Worm (Caenorhabditis elegans) whole organism, young adult: ENCODE data around the gene C44E12.1.

Experiments
- B0019.2 ChIP-seq: fragments of 200-800 bp; sonication (Bioruptor generic); conservative IDR thresholded peaks from 2 replicates; pipeline ENCODE4 v1.3.6; 2022; ENCODE audit warnings: missing genetic modification reagents, missing genetic modification characterization, missing compliant biosample characterization
- B0261.1 ChIP-seq: sonication (generic microtip); optimal IDR thresholded peaks from 2 replicates; lab custom pipeline; 2016; ENCODE audit warnings: mild to moderate bottlenecking, missing genetic modification characterization, moderate library complexity, missing compliant biosample characterization
- F10E7.11 ChIP-seq: sonication (generic microtip); optimal IDR thresholded peaks from 2 replicates; lab custom pipeline; 2017; ENCODE audit warnings: mild to moderate bottlenecking, missing genetic modification characterization, moderate library complexity, missing compliant biosample characterization
- F33H1.4 ChIP-seq: fragments of 200-800 bp; sonication (Bioruptor generic); IDR thresholded peaks from 2 replicates; pipeline ENCODE4 v1.3.6; 2022; ENCODE audit warnings: missing genetic modification reagents, missing genetic modification characterization, missing compliant biosample characterization
- F55B11.4 ChIP-seq: sonication (generic microtip); optimal IDR thresholded peaks from 2 replicates; lab custom pipeline; 2016; ENCODE audit warnings: missing compliant biosample characterization, missing genetic modification characterization, borderline replicate concordance; ENCODE audit not compliant: insufficient read depth
- Y79H2A.3 ChIP-seq: fragments of 200-800 bp; sonication (Bioruptor generic); conservative IDR thresholded peaks from 2 replicates; pipeline ENCODE4 v1.3.6; 2022; ENCODE audit warnings: missing genetic modification reagents, missing genetic modification characterization, missing compliant biosample characterization
- akir-1 ChIP-seq: fragments of 200-800 bp; sonication (Bioruptor generic); optimal IDR thresholded peaks from 2 replicates; lab custom pipeline; 2018; ENCODE audit warnings: mild to moderate bottlenecking, missing genetic modification characterization, moderate library complexity, missing compliant biosample characterization
- attf-5 ChIP-seq: fragments of 200-800 bp; sonication (Bioruptor generic); optimal IDR thresholded peaks from 2 replicates; lab custom pipeline; 2018; ENCODE audit warnings: mild to moderate bottlenecking, missing genetic modification characterization, missing compliant biosample characterization
- chd-7 ChIP-seq: sonication (generic microtip); optimal IDR thresholded peaks from 2 replicates; lab custom pipeline; 2016; ENCODE audit warnings: mild to moderate bottlenecking, missing genetic modification characterization, moderate library complexity, missing compliant biosample characterization
- egl-18 ChIP-seq: fragments of 200-800 bp; sonication (Bioruptor generic); IDR thresholded peaks from 2 replicates; pipeline ENCODE4 v1.3.6; 2022; ENCODE audit warnings: missing genetic modification reagents, missing genetic modification characterization, missing compliant biosample characterization
- fkh-3 ChIP-seq: sonication (generic microtip); optimal IDR thresholded peaks from 2 replicates; lab custom pipeline; 2016; ENCODE audit warnings: mild to moderate bottlenecking, missing genetic modification characterization, missing compliant biosample characterization
- hlh-12 ChIP-seq: sonication (generic microtip); optimal IDR thresholded peaks from 2 replicates; lab custom pipeline; 2016; ENCODE audit warnings: missing genetic modification characterization, missing compliant biosample characterization
- lin-26 ChIP-seq: fragments of 200-800 bp; sonication (Bioruptor generic); IDR thresholded peaks from 2 replicates; pipeline ENCODE4 v1.3.6; 2022; ENCODE audit warnings: missing genetic modification reagents, missing genetic modification characterization, missing compliant biosample characterization
- lsl-1 ChIP-seq: fragments of 200-800 bp; sonication (Bioruptor generic); optimal IDR thresholded peaks from 2 replicates; lab custom pipeline; 2018; ENCODE audit warnings: mild to moderate bottlenecking, missing genetic modification characterization, moderate library complexity, missing compliant biosample characterization
- lsy-27 ChIP-seq: sonication (generic microtip); optimal IDR thresholded peaks from 2 replicates; lab custom pipeline; 2017; ENCODE audit warnings: missing genetic modification characterization, mild to moderate bottlenecking, missing compliant biosample characterization, antibody characterized with exemption, missing genotype, borderline replicate concordance; ENCODE audit not compliant: insufficient read depth
- madf-10 ChIP-seq: sonication (generic microtip); optimal IDR thresholded peaks from 2 replicates; lab custom pipeline; 2016; ENCODE audit warnings: mild to moderate bottlenecking, missing genetic modification characterization, missing compliant biosample characterization
- madf-6 ChIP-seq: fragments of 200-800 bp; sonication (Bioruptor generic); IDR thresholded peaks from 2 replicates; pipeline ENCODE4 v1.3.6; 2022; ENCODE audit warnings: missing genetic modification reagents, missing genetic modification characterization, missing compliant biosample characterization
- nfya-2 ChIP-seq: fragments of 200-800 bp; sonication (Bioruptor generic); IDR thresholded peaks from 2 replicates; pipeline ENCODE4 v1.3.6; 2022; ENCODE audit warnings: missing genetic modification reagents, missing genetic modification characterization, missing compliant biosample characterization
- nhr-27 ChIP-seq: fragments of 200-800 bp; sonication (Bioruptor generic); optimal IDR thresholded peaks from 2 replicates; lab custom pipeline; 2018; ENCODE audit warnings: mild to moderate bottlenecking, missing genetic modification characterization, moderate library complexity, missing compliant biosample characterization
- nhr-80 ChIP-seq: sonication (generic microtip); optimal IDR thresholded peaks from 2 replicates; lab custom pipeline; 2016; ENCODE audit warnings: missing genetic modification characterization, missing compliant biosample characterization
- sdz-38 ChIP-seq: sonication (generic microtip); optimal IDR thresholded peaks from 2 replicates; lab custom pipeline; 2016; ENCODE audit warnings: missing genotype, missing genetic modification characterization, missing compliant biosample characterization
- snpc-3.4 ChIP-seq: sonication (generic microtip); optimal IDR thresholded peaks from 2 replicates; lab custom pipeline; 2017; ENCODE audit warnings: missing genetic modification characterization, mild to moderate bottlenecking, missing compliant biosample characterization, antibody characterized with exemption, moderate library complexity, missing genotype, missing genetic modification reagents
- sptf-2 ChIP-seq: fragments of 200-800 bp; sonication (Bioruptor generic); optimal IDR thresholded peaks from 2 replicates; lab custom pipeline; 2018; ENCODE audit warnings: mild to moderate bottlenecking, missing genetic modification characterization, missing compliant biosample characterization
- tlf-1 ChIP-seq: fragments of 200-800 bp; sonication (Bioruptor generic); optimal IDR thresholded peaks from 2 replicates; lab custom pipeline; 2018; ENCODE audit warnings: mild to moderate bottlenecking, missing genetic modification characterization, missing compliant biosample characterization
- zfh-2 ChIP-seq: fragments of 200-800 bp; sonication (Bioruptor generic); conservative IDR thresholded peaks from 2 replicates; pipeline ENCODE4 v1.3.6; 2022; ENCODE audit warnings: missing genetic modification reagents, missing genetic modification characterization, missing compliant biosample characterization
- ztf-26 ChIP-seq: sonication (generic microtip); optimal IDR thresholded peaks from 2 replicates; lab custom pipeline; 2017; ENCODE audit warnings: missing genetic modification characterization, missing compliant biosample characterization
- ztf-3 ChIP-seq: fragments of 200-800 bp; sonication (Bioruptor generic); optimal IDR thresholded peaks from 2 replicates; lab custom pipeline; 2018; ENCODE audit warnings: mild to moderate bottlenecking, missing genetic modification characterization, missing compliant biosample characterization

C44E12.1 gene

ce11 chrX:7590756-7591155 lies 6.0 kb upstream of the C44E12.1 start:
- no peak for TF ChIP-seq sdz-38 (tag; lab: Kevin White, UChicago)
- no peak for TF ChIP-seq sptf-2
- no peak for TF ChIP-seq F10E7.11 (tag; lab: Kevin White, UChicago)
- no peak for TF ChIP-seq B0261.1 (tag; lab: Kevin White, UChicago)
- TF ChIP-seq egl-18 (GFP tag; lab: Robert Waterston, UW): no peak

- TF ChIP-seq lsl-1 (GFP tag; lab: Kevin White, UChicago): no peak
- TF ChIP-seq B0019.2: no peak
- TF ChIP-seq ztf-26 (tag; lab: Kevin White, UChicago): no peak
- TF ChIP-seq madf-6 (GFP tag; lab: Robert Waterston, UW): no peak
- TF ChIP-seq F55B11.4 (tag; lab: Kevin White, UChicago): no peak
- TF ChIP-seq akir-1: no peak
Observed at ce11 chrX:7593931-7594544, 2.7 kb upstream of the C44E12.1 start.

- peak; percentile 14 for TF ChIP-seq nhr-80 (tag; lab: Kevin White, UChicago)
- TF ChIP-seq Y79H2A.3 (GFP tag; lab: Robert Waterston, UW): no peak
- TF ChIP-seq lin-26 (GFP tag; lab: Robert Waterston, UW): no peak
Observed at ce11 chrX:7596029-7596428, 698 bp upstream of the C44E12.1 start.

- TF ChIP-seq chd-7 (tag; lab: Kevin White, UChicago): no peak
- no peak for TF ChIP-seq madf-10 (tag; lab: Kevin White, UChicago)
- peak; percentile 45; the same call in 1 of the 2 replicates for TF ChIP-seq zfh-2 (GFP tag; lab: Robert Waterston, UW)
- TF ChIP-seq F33H1.4: no peak
Observed at ce11 chrX:7607982-7608381, 11.3 kb downstream of the C44E12.1 start, which contains the start of gene twk-17. twk-17 (minus strand) TSS chrX:7608082.

ce11 chrX:7614466-7614865 lies 17.7 kb downstream of the C44E12.1 start:
- TF ChIP-seq hlh-12 (tag; lab: Kevin White, UChicago): no peak
- TF ChIP-seq tlf-1: no peak
- TF ChIP-seq, all 124 proteins: peak for 0

- no peak for TF ChIP-seq nhr-27 (tag; lab: Kevin White, UChicago)
- no peak for TF ChIP-seq sptf-2
- TF ChIP-seq nfya-2 (GFP tag; lab: Robert Waterston, UW): 0 out of 2 replicates have a peak, but pooled peaks have one; percentile 47
- no peak for TF ChIP-seq fkh-3 (tag; lab: Kevin White, UChicago)
- no peak for TF ChIP-seq ztf-3 (GFP tag; lab: Kevin White, UChicago)
- TF ChIP-seq snpc-3.4 (tag; lab: Kevin White, UChicago): no peak
- no peak for TF ChIP-seq attf-5 (GFP tag; lab: Kevin White, UChicago)
Observed at ce11 chrX:7627351-7627750, 30.6 kb downstream of the C44E12.1 start, which contains the start of gene nlp-61. nlp-61 (plus strand) TSS chrX:7627651.

- TF ChIP-seq B0019.2 (no peak), lsy-27 (tag; lab: Kevin White, UChicago) (no peak)
Observed at ce11 chrX:7636037-7636436, 39.3 kb downstream of the C44E12.1 start.
